Fruit fly (Drosophila melanogaster) whole organism, embryonic: ENCODE measurements around the gene CG13949.

Experiments used
- B-H2 ChIP-seq: fragments of 200-800 bp; sonication (Bioruptor generic); optimal IDR thresholded peaks from 2 replicates; lab custom pipeline; 2018; ENCODE audit warnings: missing biosample characterization, mild to moderate bottlenecking, missing genetic modification characterization
- CG10147 ChIP-seq: fragments of 200-800 bp; sonication (Bioruptor generic); optimal IDR thresholded peaks from 2 replicates; lab custom pipeline; 2019; ENCODE audit warnings: missing biosample characterization, mild to moderate bottlenecking, missing genetic modification characterization, moderate library complexity
- CG11504 ChIP-seq: fragments of 200-800 bp; sonication (Bioruptor generic); optimal IDR thresholded peaks from 3 replicates; lab custom pipeline; 2019; ENCODE audit warnings: missing biosample characterization, mild to moderate bottlenecking, missing genetic modification characterization, moderate library complexity
- CG12299 ChIP-seq: fragments of 200-800 bp; sonication (Bioruptor generic); optimal IDR thresholded peaks from 2 replicates; lab custom pipeline; 2018; ENCODE audit warnings: missing biosample characterization, mild to moderate bottlenecking, missing genetic modification characterization
- CG12391 ChIP-seq: fragments of 200-800 bp; sonication (Bioruptor generic); optimal IDR thresholded peaks from 3 replicates; lab custom pipeline; 2018; ENCODE audit warnings: missing biosample characterization, mild to moderate bottlenecking, missing genetic modification characterization, moderate library complexity
- CG13287 ChIP-seq: fragments of 200-800 bp; sonication (Bioruptor generic); IDR thresholded peaks from 2 replicates; pipeline ENCODE4 v1.3.6; 2022; ENCODE audit warnings: missing biosample characterization, missing genetic modification characterization; ENCODE audit not compliant: partially characterized antibody
- CG13624 ChIP-seq: fragments of 200-800 bp; sonication (Bioruptor generic); optimal IDR thresholded peaks from 2 replicates; lab custom pipeline; 2016; ENCODE audit warnings: missing biosample characterization, missing genetic modification characterization
- CG13775 ChIP-seq: fragments of 200-800 bp; sonication (Bioruptor generic); optimal IDR thresholded peaks from 3 replicates; lab custom pipeline; 2017; ENCODE audit warnings: missing biosample characterization, mild to moderate bottlenecking, missing genetic modification characterization
- CG15601 ChIP-seq: fragments of 200-800 bp; sonication (Bioruptor generic); optimal IDR thresholded peaks from 3 replicates; lab custom pipeline; 2019; ENCODE audit warnings: missing biosample characterization, mild to moderate bottlenecking, missing genetic modification characterization, moderate library complexity
- CG1603 ChIP-seq: fragments of 200-800 bp; sonication (Bioruptor generic); optimal IDR thresholded peaks from 2 replicates; lab custom pipeline; 2019; ENCODE audit warnings: missing biosample characterization, mild to moderate bottlenecking, missing genetic modification characterization, moderate library complexity
- CG16779 ChIP-seq: fragments of 200-800 bp; sonication (Bioruptor generic); IDR thresholded peaks from 2 replicates; pipeline ENCODE4 v1.3.6; 2022; ENCODE audit warnings: missing biosample characterization, missing genetic modification characterization
- CG17361 ChIP-seq: fragments of 200-800 bp; sonication (Bioruptor generic); IDR thresholded peaks from 3 replicates; pipeline ENCODE4 v1.3.6; 2022; ENCODE audit warnings: missing biosample characterization, missing genetic modification characterization
- CG31365 ChIP-seq: fragments of 200-800 bp; sonication (Bioruptor generic); optimal IDR thresholded peaks from 2 replicates; lab custom pipeline; 2018; ENCODE audit warnings: missing biosample characterization, mild to moderate bottlenecking, missing genetic modification characterization
- CG7271 ChIP-seq: fragments of 200-800 bp; sonication (Bioruptor generic); optimal IDR thresholded peaks from 2 replicates; lab custom pipeline; 2018; ENCODE audit warnings: missing biosample characterization, mild to moderate bottlenecking, missing genetic modification characterization, moderate library complexity
- CG7928 ChIP-seq: fragments of 200-800 bp; sonication (Bioruptor generic); optimal IDR thresholded peaks from 2 replicates; lab custom pipeline; 2017; ENCODE audit warnings: missing biosample characterization, mild to moderate bottlenecking, missing genetic modification characterization
- CG7987 ChIP-seq: fragments of 200-800 bp; sonication (Bioruptor generic); optimal IDR thresholded peaks from 2 replicates; lab custom pipeline; 2018; ENCODE audit warnings: missing biosample characterization, mild to moderate bottlenecking, missing genetic modification characterization, moderate library complexity
- CG8290 ChIP-seq, 3 experiments: fragments of 200-800 bp; sonication (Bioruptor generic); optimal IDR thresholded peaks; 2 replicates each; lab custom pipeline; 2016 to 2019; ENCODE audit warnings: missing biosample characterization in 3 of 3, missing genetic modification characterization in 3 of 3, mild to moderate bottlenecking in 2 of 3, moderate library complexity in 1 of 3
- CTCF ChIP-seq: fragments of 200-800 bp; sonication (Bioruptor generic); optimal IDR thresholded peaks from 2 replicates; lab custom pipeline; 2017; ENCODE audit warnings: missing biosample characterization, mild to moderate bottlenecking, missing genetic modification characterization, moderate library complexity
- CkIIα-i1 ChIP-seq: fragments of 200-800 bp; sonication (Bioruptor generic); IDR thresholded peaks from 2 replicates; pipeline ENCODE4 v1.3.6; 2022; ENCODE audit warnings: missing biosample characterization, missing genetic modification characterization
- Dll ChIP-seq: fragments of 200-800 bp; sonication (Bioruptor generic); IDR thresholded peaks from 4 replicates; pipeline ENCODE4 v1.3.6; 2022; ENCODE audit warnings: missing biosample characterization, missing genetic modification characterization; ENCODE audit not compliant: partially characterized antibody
- Lhr ChIP-seq: fragments of 200-800 bp; sonication (Bioruptor generic); optimal IDR thresholded peaks from 3 replicates; lab custom pipeline; 2017; ENCODE audit warnings: mild to moderate bottlenecking, missing biosample characterization, missing genetic modification reagents, missing genetic modification characterization
- Meics ChIP-seq: fragments of 200-800 bp; sonication (Bioruptor generic); optimal IDR thresholded peaks from 2 replicates; lab custom pipeline; 2017; ENCODE audit warnings: missing biosample characterization, mild to moderate bottlenecking, missing genetic modification characterization
- NfI ChIP-seq: fragments of 200-800 bp; sonication (Bioruptor generic); optimal IDR thresholded peaks from 3 replicates; lab custom pipeline; 2018; ENCODE audit warnings: missing biosample characterization, mild to moderate bottlenecking, missing genetic modification characterization, moderate library complexity
- Ptx1 ChIP-seq: fragments of 200-800 bp; sonication (Bioruptor generic); IDR thresholded peaks from 2 replicates; pipeline ENCODE4 v1.3.6; 2022; ENCODE audit warnings: missing biosample characterization, missing genetic modification characterization
- Stat92E ChIP-seq, 3 experiments: fragments of >200 bp in 2 of 3; fragments of 200-800 bp in 1 of 3; sonication (Bioruptor generic) in 1 of 3; optimal IDR thresholded peaks; 2 replicates each; lab custom pipeline; 2017 to 2019; ENCODE audit warnings: missing biosample characterization in 3 of 3, missing genetic modification characterization in 3 of 3, mild to moderate bottlenecking in 1 of 3, moderate library complexity in 1 of 3
- Taf1 ChIP-seq: fragments of 200-800 bp; sonication (Bioruptor generic); IDR thresholded peaks from 2 replicates; pipeline ENCODE4 v1.3.6; 2022; ENCODE audit warnings: missing biosample characterization, missing genetic modification characterization
- ap ChIP-seq: fragments of 200-800 bp; sonication (Bioruptor generic); IDR thresholded peaks from 2 replicates; pipeline ENCODE4 v1.3.6; 2022; ENCODE audit warnings: missing biosample characterization, missing genetic modification characterization
- ara ChIP-seq: fragments of 200-800 bp; sonication (Bioruptor generic); IDR thresholded peaks from 2 replicates; pipeline ENCODE4 v1.3.6; 2022; ENCODE audit warnings: missing biosample characterization, missing genetic modification characterization
- ato ChIP-seq: fragments of 200-800 bp; sonication (Bioruptor generic); IDR thresholded peaks from 2 replicates; pipeline ENCODE4 v1.3.6; 2022; ENCODE audit warnings: missing biosample characterization, missing genetic modification characterization; ENCODE audit not compliant: partially characterized antibody
- bcd ChIP-seq: fragments of 200-800 bp; sonication (Bioruptor generic); optimal IDR thresholded peaks from 2 replicates; lab custom pipeline; 2017; ENCODE audit warnings: missing biosample characterization, mild to moderate bottlenecking, missing genetic modification characterization
- bigmax ChIP-seq: fragments of 200-800 bp; sonication (Bioruptor generic); optimal IDR thresholded peaks from 2 replicates; lab custom pipeline; 2018; ENCODE audit warnings: missing biosample characterization, mild to moderate bottlenecking, missing genetic modification characterization
- cad ChIP-seq: fragments of >200 bp; optimal IDR thresholded peaks from 2 replicates; lab custom pipeline; 2017; ENCODE audit warnings: missing biosample characterization, missing genetic modification characterization
- caup ChIP-seq: fragments of 200-800 bp; sonication (Bioruptor generic); optimal IDR thresholded peaks from 3 replicates; lab custom pipeline; 2017; ENCODE audit warnings: missing biosample characterization, mild to moderate bottlenecking, missing genetic modification characterization, moderate library complexity; ENCODE audit not compliant: severe bottlenecking
- chinmo ChIP-seq: fragments of 200-800 bp; sonication (Bioruptor generic); IDR thresholded peaks from 4 replicates; pipeline ENCODE4 v1.3.6; 2022; ENCODE audit warnings: missing biosample characterization, missing genetic modification characterization; ENCODE audit not compliant: partially characterized antibody
- ci ChIP-seq: fragments of 200-800 bp; sonication (Bioruptor generic); IDR thresholded peaks from 3 replicates; pipeline ENCODE4 v1.3.6; 2022; ENCODE audit warnings: missing biosample characterization, missing genetic modification characterization
- crol ChIP-seq: fragments of 200-800 bp; sonication (Bioruptor generic); IDR thresholded peaks from 2 replicates; pipeline ENCODE4 v1.3.6; 2022; ENCODE audit warnings: missing biosample characterization, missing genetic modification characterization
- crp ChIP-seq, 2 experiments: fragments of 200-800 bp; sonication (Bioruptor generic); optimal IDR thresholded peaks; 2 replicates in 1 of 2; 3 replicates in 1 of 2; lab custom pipeline; 2017; ENCODE audit warnings: missing biosample characterization in 2 of 2, missing genetic modification characterization in 2 of 2, mild to moderate bottlenecking in 1 of 2, moderate library complexity in 1 of 2
- ewg ChIP-seq: fragments of 200-800 bp; sonication (Bioruptor generic); optimal IDR thresholded peaks from 3 replicates; lab custom pipeline; 2017; ENCODE audit warnings: mild to moderate bottlenecking, missing biosample characterization, missing genetic modification reagents, missing genetic modification characterization
- exex ChIP-seq: fragments of 200-800 bp; sonication (Bioruptor generic); optimal IDR thresholded peaks from 4 replicates; lab custom pipeline; 2018; ENCODE audit warnings: missing biosample characterization, mild to moderate bottlenecking, missing genetic modification characterization, moderate library complexity
- fd64A ChIP-seq: fragments of 200-800 bp; sonication (Bioruptor generic); optimal IDR thresholded peaks from 3 replicates; lab custom pipeline; 2018; ENCODE audit warnings: missing biosample characterization, mild to moderate bottlenecking, missing genetic modification characterization
- klu ChIP-seq: fragments of 200-800 bp; sonication (Bioruptor generic); IDR thresholded peaks from 2 replicates; pipeline ENCODE4 v1.3.6; 2022; ENCODE audit warnings: missing biosample characterization, missing genetic modification characterization
- nau ChIP-seq: fragments of 200-800 bp; sonication (Bioruptor generic); optimal IDR thresholded peaks from 3 replicates; lab custom pipeline; 2017; ENCODE audit warnings: missing biosample characterization, mild to moderate bottlenecking, missing genetic modification characterization, missing genetic modification reagents
- p53 ChIP-seq: fragments of 200-800 bp; sonication (Bioruptor generic); optimal IDR thresholded peaks from 2 replicates; lab custom pipeline; 2016; ENCODE audit warnings: missing biosample characterization, missing genetic modification characterization
- pan ChIP-seq, 4 experiments: fragments of >200 bp in 3 of 4; fragments of 200-800 bp in 1 of 4; sonication (Bioruptor generic) in 1 of 4; optimal IDR thresholded peaks in 3 of 4; IDR thresholded peaks in 1 of 4; 2 replicates each; pipeline versions ENCODE4 v1.3.6 to Lab custom; 2017 to 2022; ENCODE audit warnings: missing biosample characterization in 2 of 4, missing genetic modification characterization in 2 of 4, mixed read lengths in 1 of 4
- pita ChIP-seq: fragments of 200-800 bp; sonication (Bioruptor generic); optimal IDR thresholded peaks from 2 replicates; lab custom pipeline; 2017; ENCODE audit warnings: missing biosample characterization, mild to moderate bottlenecking, missing genetic modification characterization
- sqz ChIP-seq: fragments of 200-800 bp; sonication (Bioruptor generic); optimal IDR thresholded peaks from 3 replicates; lab custom pipeline; 2018; ENCODE audit warnings: missing biosample characterization, mild to moderate bottlenecking, missing genetic modification characterization
- unpg ChIP-seq: fragments of 200-800 bp; sonication (Bioruptor generic); optimal IDR thresholded peaks from 3 replicates; lab custom pipeline; 2018; ENCODE audit warnings: missing biosample characterization, mild to moderate bottlenecking, missing genetic modification characterization, moderate library complexity

CG13949 gene

DNA sequence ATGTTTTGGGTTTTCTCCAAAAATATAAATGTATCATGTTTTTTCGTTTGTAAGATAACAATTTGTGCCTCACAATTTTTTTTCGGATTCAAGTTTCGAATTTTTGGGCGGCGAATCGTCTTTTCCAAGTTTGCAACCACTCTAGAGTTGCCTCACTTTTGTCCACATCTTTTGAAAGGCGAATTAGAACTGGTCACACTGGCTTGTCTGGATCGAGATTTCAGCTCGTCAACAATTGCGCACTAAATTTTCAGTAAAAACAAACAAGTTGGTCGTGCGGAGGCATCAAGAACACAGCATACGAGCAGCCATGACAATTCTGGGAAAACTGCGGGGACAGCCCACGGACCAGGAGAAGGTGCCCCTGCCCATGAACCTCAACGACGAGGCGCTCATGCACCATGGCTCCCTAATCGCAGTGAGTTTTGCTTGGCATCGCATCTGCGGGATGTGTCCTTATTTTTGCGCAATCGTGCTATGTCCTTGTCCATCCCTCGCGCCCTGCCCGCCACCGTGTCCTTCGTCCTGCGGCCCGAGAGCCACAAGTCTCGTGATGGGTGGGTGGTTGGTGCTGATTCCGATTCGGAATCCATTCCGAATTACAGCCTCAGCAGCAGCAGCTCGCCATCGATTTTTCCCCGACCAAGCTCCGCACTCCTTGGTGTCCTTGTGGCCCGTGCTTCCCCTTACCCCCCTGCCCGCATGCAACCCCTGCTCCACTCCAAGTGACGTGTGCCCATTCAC lies 33.7 kb upstream of the CG13949 start, which contains the start of gene CG3662 (continued):
- TF ChIP-seq CkIIα-i1 (GFP tag; lab: Robert Waterston, UW): no peak
- TF ChIP-seq ci (GFP tag; lab: Robert Waterston, UW): peak; percentile 72; the same call in 2 of the 3 replicates
- peak; percentile 16 for TF ChIP-seq bigmax (GFP tag; lab: Kevin White, UChicago)
- TF ChIP-seq ara (GFP tag; lab: Robert Waterston, UW): no peak
- TF ChIP-seq CG7271 (tag; lab: Kevin White, UChicago): no peak
- peak; percentile 40 for TF ChIP-seq ato (GFP tag; lab: Robert Waterston, UW)
- TF ChIP-seq CG7928: no peak
- no peak for TF ChIP-seq CG13775
- TF ChIP-seq bcd (GFP tag; lab: Kevin White, UChicago): peak; percentile 16
- peak; percentile 46 for TF ChIP-seq CG13287 (GFP tag; lab: Robert Waterston, UW)
- TF ChIP-seq B-H2 (GFP tag; lab: Kevin White, UChicago): peak; percentile 22
- TF ChIP-seq CG8290 (GFP tag; optimal IDR thresholded peaks at IDR 0.05; lab: Kevin White, UChicago): no peak
- no peak for TF ChIP-seq CG8290 (tag; optimal IDR thresholded peaks at IDR 0.05; lab: Kevin White, UChicago)
- TF ChIP-seq pan (optimal IDR thresholded peaks at IDR 0.05; lab: Kevin White, UChicago): no peak
- peak in 1 of 2 experiments; percentile 25 for TF ChIP-seq pan (GFP tag; optimal IDR thresholded peaks at IDR 0.05 in 1 of 2, IDR thresholded peaks at IDR 0.05 in 1 of 2)
- peak; percentile 81 for TF ChIP-seq CG1603 (tag; lab: Kevin White, UChicago)
- TF ChIP-seq chinmo: 0 out of 4 replicates have a peak, but pooled peaks have one; percentile 27
- TF ChIP-seq CG12299 (tag; lab: Kevin White, UChicago): peak; percentile 29
- no peak for TF ChIP-seq CG31365 (tag; lab: Kevin White, UChicago)
- TF ChIP-seq crol (GFP tag; lab: Robert Waterston, UW): peak; percentile 87
- no peak for TF ChIP-seq Taf1
- peak; percentile 8 for TF ChIP-seq NfI
- TF ChIP-seq Stat92E (GFP tag; optimal IDR thresholded peaks at IDR 0.05; lab: Kevin White, UChicago): peak in 1 of 3 experiments; percentile 29
- TF ChIP-seq cad (GFP tag; lab: Kevin White, UChicago): no peak
- peak; percentile 97 for TF ChIP-seq CG13624 (GFP tag; lab: Kevin White, UChicago)
- peak; percentile 40 for TF ChIP-seq CTCF (GFP tag; lab: Kevin White, UChicago)
- TF ChIP-seq CG12391: peak; percentile 17
- peak; percentile 49; the same call in 2 of the 4 replicates for TF ChIP-seq Dll (GFP tag; lab: Robert Waterston, UW)
- TF ChIP-seq CG10147: peak; percentile 1
- no peak for TF ChIP-seq Ptx1 (GFP tag; lab: Robert Waterston, UW)
- TF ChIP-seq caup (GFP tag; lab: Kevin White, UChicago): peak; percentile 18
- TF ChIP-seq ap (GFP tag; lab: Robert Waterston, UW): no peak
- no peak for TF ChIP-seq klu
- TF ChIP-seq CG16779: no peak
- TF ChIP-seq unpg (GFP tag; lab: Kevin White, UChicago): no peak
- no peak for TF ChIP-seq nau (GFP tag; lab: Kevin White, UChicago)
- peak; percentile 47 for TF ChIP-seq CG15601 (tag; lab: Kevin White, UChicago)
- TF ChIP-seq sqz: no peak
- no peak for TF ChIP-seq crp (GFP tag; optimal IDR thresholded peaks at IDR 0.05; lab: Kevin White, UChicago)
- TF ChIP-seq ewg: peak; percentile 94
- no peak for TF ChIP-seq Meics
- TF ChIP-seq Lhr (GFP tag; lab: Kevin White, UChicago): peak; percentile 69
- peak; percentile 11 for TF ChIP-seq p53
- no peak for TF ChIP-seq fd64A (GFP tag; lab: Kevin White, UChicago)
- no peak for TF ChIP-seq CG17361 (GFP tag; lab: Robert Waterston, UW)
- no peak for TF ChIP-seq exex (tag; lab: Kevin White, UChicago)
- TF ChIP-seq CG7987: peak; percentile 15
- peak; percentile 73 for TF ChIP-seq pita
- TF ChIP-seq CG11504 (tag; lab: Kevin White, UChicago): peak; percentile 46
